Worm (Caenorhabditis elegans): ENCODE data around the gene M110.9.

M110.9 gene

ce11 chrII:8226475-8226874 is 4.6 kb upstream of the M110.9 start:
- TF ChIP-seq nhr-6 (tag; optimal IDR thresholded peaks at IDR 0.05) (no peak), duxl-1 (tag; optimal IDR thresholded peaks at IDR 0.05; ENCODE audit: poor library complexity) (no peak), daf-8 (GFP tag; IDR thresholded peaks at IDR 0.05) (no peak), attf-4 (tag; optimal IDR thresholded peaks at IDR 0.05) (no peak), lin-1 (GFP tag; IDR thresholded peaks at IDR 0.05) (0 out of 2 replicates have a peak, but pooled peaks have one; percentile 13), dmd-6 (GFP tag; IDR thresholded peaks at IDR 0.05) (peak; percentile 64), nhr-41 (GFP tag; IDR thresholded peaks at IDR 0.05) (no peak), ZK337.2 (GFP tag; IDR thresholded peaks at IDR 0.05) (no peak), ceh-62 (tag; optimal IDR thresholded peaks at IDR 0.05) (no peak), lin-38 (GFP tag; IDR thresholded peaks at IDR 0.05) (no peak), hlh-11 (tag; optimal IDR thresholded peaks at IDR 0.05) (peak; percentile 51), sdz-12 (GFP tag; optimal IDR thresholded peaks at IDR 0.05) (no peak), hlh-30 (tag; optimal IDR thresholded peaks at IDR 0.05; ENCODE audit: insufficient read depth) (peak; percentile 50), set-16 (GFP tag; IDR thresholded peaks at IDR 0.05) (no peak), fos-1 (tag; optimal IDR thresholded peaks at IDR 0.05) (no peak), vab-7 (GFP tag; IDR thresholded peaks at IDR 0.05) (no peak), nhr-28 (tag; optimal IDR thresholded peaks at IDR 0.05) (peak; percentile 52), mep-1 (tag; optimal IDR thresholded peaks at IDR 0.05) (peak; percentile 23), lsy-2 (tag; optimal IDR thresholded peaks at IDR 0.05) (peak in 1 of 2 experiments; percentile 23), gei-8 (GFP tag; optimal IDR thresholded peaks at IDR 0.05) (no peak), F26F4.8 (GFP tag; conservative IDR thresholded peaks at IDR 0.05) (no peak), dmd-8 (GFP tag; IDR thresholded peaks at IDR 0.05) (no peak), Y105C5A.15 (GFP tag; IDR thresholded peaks at IDR 0.05) (no peak), pqm-1 (tag; optimal IDR thresholded peaks at IDR 0.05) (peak; percentile 48), daf-16 (GFP tag; optimal IDR thresholded peaks at IDR 0.05) (no peak), daf-16 (tag; optimal IDR thresholded peaks at IDR 0.05) (peak; percentile 76), madf-9 (GFP tag; conservative IDR thresholded peaks at IDR 0.05) (no peak), saeg-2 (GFP tag; IDR thresholded peaks at IDR 0.05) (no peak), Y5F2A.4 (GFP tag; optimal IDR thresholded peaks at IDR 0.05) (no peak), mxl-3 (GFP tag; optimal IDR thresholded peaks at IDR 0.05) (no peak), R02D3.7 (tag; optimal IDR thresholded peaks at IDR 0.05) (no peak), nhr-237 (tag; optimal IDR thresholded peaks at IDR 0.05) (no peak), pha-4 (GFP tag; IDR thresholded peaks at IDR 0.05) (peak; percentile 29; the same call in 1 of the 2 replicates), pha-4 (tag; optimal IDR thresholded peaks at IDR 0.05) (peak; percentile 37), jun-1 (tag; optimal IDR thresholded peaks at IDR 0.05) (no peak), dve-1 (tag; optimal IDR thresholded peaks at IDR 0.05; ENCODE audit: insufficient read depth) (peak; percentile 81), ceh-20 (GFP tag; IDR thresholded peaks at IDR 0.05) (no peak)

ce11 chrII:8232489-8232888 is 1.4 kb downstream of the M110.9 start, which contains the start of gene M110.7:
Gene M110.7, plus strand, starts transcription at chrII:8232789.
- TF ChIP-seq zag-1 (tag; optimal IDR thresholded peaks at IDR 0.05) (no peak), ZK337.2 (GFP tag; IDR thresholded peaks at IDR 0.05) (no peak), F26F4.8 (GFP tag; conservative IDR thresholded peaks at IDR 0.05) (no peak), tra-1 (GFP tag; IDR thresholded peaks at IDR 0.05) (no peak), lin-1 (GFP tag; IDR thresholded peaks at IDR 0.05) (no peak), set-16 (GFP tag; IDR thresholded peaks at IDR 0.05) (no peak)

- TF ChIP-seq F10B5.3 (tag; optimal IDR thresholded peaks at IDR 0.05) (no peak), hlh-30 (tag; optimal IDR thresholded peaks at IDR 0.05; ENCODE audit: insufficient read depth) (no peak), aly-2 (tag; optimal IDR thresholded peaks at IDR 0.05) (no peak), unc-62 (GFP tag; optimal IDR thresholded peaks at IDR 0.05 in 1 of 2) (peak in 1 of 2 experiments; percentile 61), unc-62 (tag; optimal IDR thresholded peaks at IDR 0.05) (no peak)
These were observed 7.1 kb downstream of the M110.9 start, which contains the start of gene nlp-5 for ce11 chrII:8238155-8238554. Gene nlp-5, plus strand, starts transcription at chrII:8238455.

Data from whole organism, L4 larva.